Worm (Caenorhabditis elegans) whole organism, early embryonic: Measurements from ENCODE around the gene pcm-1.

Experiments
- B0310.2 ChIP-seq: sonication (generic microtip); optimal IDR thresholded peaks from 2 replicates; lab custom pipeline; 2016; ENCODE audit warnings: mild to moderate bottlenecking, missing genetic modification characterization, missing compliant biosample characterization
- aly-1 ChIP-seq: sonication (generic microtip); optimal IDR thresholded peaks from 2 replicates; lab custom pipeline; 2016; ENCODE audit warnings: missing genetic modification characterization, missing compliant biosample characterization
- ama-1 ChIP-seq: fragments of 150-350 bp; optimal IDR thresholded peaks from 2 replicates; lab custom pipeline; 2014
- ceh-13 ChIP-seq: fragments of 200-800 bp; sonication (Bioruptor generic); optimal IDR thresholded peaks from 2 replicates; lab custom pipeline; 2018; ENCODE audit warnings: mild to moderate bottlenecking, missing genetic modification characterization, missing compliant biosample characterization
- ceh-36 ChIP-seq: sonication (generic microtip); optimal IDR thresholded peaks from 2 replicates; lab custom pipeline; 2016; ENCODE audit warnings: missing genetic modification characterization, inconsistent platforms, missing compliant biosample characterization
- ets-7 ChIP-seq: sonication (generic microtip); optimal IDR thresholded peaks from 2 replicates; lab custom pipeline; 2016; ENCODE audit warnings: missing genotype, missing genetic modification characterization, missing compliant biosample characterization
- flt-1 ChIP-seq: fragments of 200-800 bp; sonication (Bioruptor generic); IDR thresholded peaks from 2 replicates; pipeline ENCODE4 v1.3.6; 2022; ENCODE audit warnings: missing genetic modification characterization, missing compliant biosample characterization
- hmbx-1 ChIP-seq: sonication (generic microtip); optimal IDR thresholded peaks from 2 replicates; lab custom pipeline; 2016; ENCODE audit warnings: mild to moderate bottlenecking, missing genetic modification characterization, missing compliant biosample characterization
- hmg-4 ChIP-seq: fragments of 200-800 bp; sonication (Bioruptor generic); optimal IDR thresholded peaks from 2 replicates; lab custom pipeline; 2018; ENCODE audit warnings: mild to moderate bottlenecking, missing genetic modification characterization, missing compliant biosample characterization
- hnd-1 ChIP-seq: sonication (generic microtip); optimal IDR thresholded peaks from 2 replicates; lab custom pipeline; 2016; ENCODE audit warnings: missing genetic modification characterization, missing compliant biosample characterization
- pes-1 ChIP-seq: fragments of 200-800 bp; sonication (Bioruptor generic); IDR thresholded peaks from 2 replicates; pipeline ENCODE4 v1.3.6; 2022; ENCODE audit warnings: missing genetic modification reagents, missing genetic modification characterization, missing compliant biosample characterization
- sea-1 ChIP-seq: fragments of 200-800 bp; sonication (Bioruptor generic); conservative IDR thresholded peaks from 2 replicates; pipeline ENCODE4 v1.3.6; 2022; ENCODE audit warnings: missing genetic modification characterization, missing compliant biosample characterization
- tbx-11 ChIP-seq: fragments of 200-800 bp; sonication (Bioruptor generic); IDR thresholded peaks from 2 replicates; pipeline ENCODE4 v1.3.6; 2022; ENCODE audit warnings: missing genetic modification characterization, missing compliant biosample characterization
- tra-4 ChIP-seq: sonication (generic microtip); optimal IDR thresholded peaks from 2 replicates; lab custom pipeline; 2017; ENCODE audit warnings: missing genetic modification characterization, missing compliant biosample characterization

DNA sequence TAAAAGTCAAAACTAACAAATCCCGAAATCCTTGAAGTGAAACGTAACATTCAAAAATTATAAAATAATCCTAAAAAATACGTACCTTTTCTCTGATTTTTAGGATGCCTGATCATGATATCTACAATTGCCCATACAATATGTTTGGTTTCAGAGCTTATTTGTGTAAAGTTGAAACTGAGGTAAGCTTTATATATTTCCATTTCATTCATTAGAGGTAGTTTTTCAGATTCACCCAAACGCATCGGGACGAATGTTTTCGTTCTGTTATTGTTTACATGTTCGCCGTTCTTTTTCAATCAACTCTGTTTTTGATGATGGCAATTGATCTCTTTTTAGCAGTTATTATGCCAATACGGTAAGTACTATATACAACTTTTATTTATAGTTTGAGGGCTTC is 35.7 kb downstream of the pcm-1 start:
- TF ChIP-seq flt-1 (GFP tag; lab: Robert Waterston, UW) = no peak
- no peak for TF ChIP-seq ceh-13 (GFP tag; lab: Kevin White, UChicago)
- no peak for TF ChIP-seq ama-1
- TF ChIP-seq aly-1 = no peak
- no peak for TF ChIP-seq ets-7 (tag; lab: Kevin White, UChicago)
- TF ChIP-seq hmg-4 = no peak
- TF ChIP-seq hmbx-1 (tag; lab: Kevin White, UChicago) = no peak
- no peak for TF ChIP-seq B0310.2 (tag; lab: Kevin White, UChicago)
- no peak for TF ChIP-seq ceh-36
- no peak for TF ChIP-seq pes-1
- no peak for TF ChIP-seq tbx-11 (GFP tag; lab: Robert Waterston, UW)
- no peak for TF ChIP-seq tra-4
- no peak for TF ChIP-seq sea-1 (GFP tag; lab: Robert Waterston, UW)
- TF ChIP-seq hnd-1 (tag; lab: Kevin White, UChicago) = no peak
